Worm (Caenorhabditis elegans): ENCODE measurements around the gene Y50D4C.6.

DNA sequence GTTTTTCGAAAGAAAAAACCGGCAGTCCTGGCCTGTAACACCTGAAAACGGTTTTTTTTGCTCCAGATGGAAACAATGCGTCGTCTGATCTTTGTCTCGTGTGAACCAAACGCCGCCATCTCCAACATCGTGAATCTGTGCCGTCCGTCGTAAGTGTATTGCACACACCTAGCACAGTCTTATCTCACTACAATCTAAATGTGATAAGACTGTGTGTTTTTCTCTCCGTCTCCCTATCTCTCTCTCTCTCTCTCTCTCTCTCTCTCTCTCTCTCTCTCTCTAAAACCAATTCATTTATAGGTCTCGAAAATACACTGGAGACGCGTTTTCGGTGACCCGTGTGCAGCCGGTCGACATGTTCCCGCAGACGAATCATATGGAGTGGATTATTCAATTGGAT lies 39.1 kb downstream of the Y50D4C.6 start:
- TF ChIP-seq sea-2 (GFP tag; optimal IDR thresholded peaks at IDR 0.05) (no peak), pha-4 (tag; optimal IDR thresholded peaks at IDR 0.05) (peak; percentile 17), nhr-11 (tag; optimal IDR thresholded peaks at IDR 0.05) (no peak), ceh-28 (tag; optimal IDR thresholded peaks at IDR 0.05) (no peak), lin-15B (tag; optimal IDR thresholded peaks at IDR 0.05) (peak; percentile 55), nhr-25 (tag; optimal IDR thresholded peaks at IDR 0.05) (no peak), unc-62 (GFP tag; optimal IDR thresholded peaks at IDR 0.05) (no peak), snpc-4 (tag; optimal IDR thresholded peaks at IDR 0.05) (no peak)

Measured in whole organism, L3 larva.